Worm (Caenorhabditis elegans): ENCODE measurements around the gene str-199.

DNA sequence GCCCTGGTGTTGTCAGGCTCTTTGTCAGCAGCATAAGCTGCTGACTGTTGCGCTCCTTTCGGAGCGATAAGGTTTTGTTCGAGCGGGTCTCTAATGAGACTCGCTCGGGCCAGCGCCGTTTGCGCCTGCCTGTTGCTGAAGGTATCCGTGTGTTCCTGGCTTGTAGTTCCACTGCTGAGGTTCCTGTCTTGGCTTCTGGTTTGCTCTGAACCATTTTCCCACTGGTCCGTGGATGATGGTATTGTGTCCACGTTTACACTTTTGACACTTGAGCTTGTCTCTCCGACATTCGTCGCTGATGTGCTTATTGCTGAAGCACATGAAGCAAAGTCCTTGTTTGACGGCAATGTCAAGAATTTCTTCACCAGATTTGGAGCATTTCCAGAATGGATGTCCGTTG lies 39.0 kb downstream of the str-199 start:
- TF ChIP-seq ama-1 (optimal IDR thresholded peaks at IDR 0.05) (no peak), tbx-37 (GFP tag; conservative IDR thresholded peaks at IDR 0.05) (no peak), ets-7 (tag; optimal IDR thresholded peaks at IDR 0.05) (no peak), hmg-4 (GFP tag; optimal IDR thresholded peaks at IDR 0.05) (no peak), pes-1 (GFP tag; IDR thresholded peaks at IDR 0.05) (no peak), ceh-36 (tag; optimal IDR thresholded peaks at IDR 0.05) (no peak), flt-1 (GFP tag; IDR thresholded peaks at IDR 0.05) (no peak), tra-4 (tag; optimal IDR thresholded peaks at IDR 0.05) (no peak), hmbx-1 (tag; optimal IDR thresholded peaks at IDR 0.05) (no peak)
